Fruit fly (Drosophila melanogaster): ENCODE data around the gene Cyp6d5.

Gene Cyp6d5

DNA sequence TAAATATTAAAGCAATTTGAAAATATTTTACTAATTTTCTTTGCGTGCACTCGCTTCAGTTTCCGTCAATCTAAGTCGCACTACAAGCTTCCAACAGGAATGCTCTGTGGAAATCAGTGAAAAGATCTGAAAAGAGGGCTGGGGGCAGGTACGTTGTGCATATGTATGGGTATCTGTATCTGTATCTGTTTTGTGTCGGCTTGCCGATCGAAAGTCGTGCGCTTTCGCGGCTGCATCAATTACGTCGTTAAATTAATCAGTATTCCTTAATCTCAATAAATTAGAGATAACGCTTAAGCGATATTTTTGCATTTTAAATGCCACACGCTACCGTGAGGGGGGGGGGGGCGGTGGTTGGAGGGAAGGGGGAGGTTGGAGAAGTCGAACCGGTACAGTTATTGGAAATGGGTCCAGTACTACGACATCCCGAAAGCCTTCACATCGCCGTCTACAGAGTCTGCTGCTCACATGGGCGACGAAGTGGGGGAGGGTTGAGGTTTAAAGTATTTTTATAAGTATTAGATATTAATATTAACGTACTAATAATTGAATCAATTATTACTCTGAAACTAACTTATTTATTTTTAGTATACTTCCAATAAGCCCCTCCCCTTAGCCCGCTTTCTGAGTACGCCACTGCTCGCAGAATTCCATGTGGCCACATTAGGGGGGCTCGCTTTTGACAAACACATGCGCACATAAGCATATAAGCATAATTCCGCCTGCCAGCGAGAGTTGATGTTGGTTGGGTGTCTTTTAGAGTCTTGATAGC is 24.2 kb downstream of the Cyp6d5 start (continued):
- TF ChIP-seq Bteb2 (GFP tag; optimal IDR thresholded peaks at IDR 0.05) (peak; percentile 87), mld (GFP tag; IDR thresholded peaks at IDR 0.05; ENCODE audit: partially characterized antibody) (no peak), Awh (GFP tag; IDR thresholded peaks at IDR 0.05) (peak; percentile 97), CG31441 (GFP tag; IDR thresholded peaks at IDR 0.05) (peak; percentile 97), pum (GFP tag; optimal IDR thresholded peaks at IDR 0.05) (peak; percentile 64), grau (tag; optimal IDR thresholded peaks at IDR 0.05) (peak; percentile 97), CG6254 (GFP tag; optimal IDR thresholded peaks at IDR 0.05) (peak; percentile 90), nau (GFP tag; optimal IDR thresholded peaks at IDR 0.05) (peak; percentile 96), Spps (tag; optimal IDR thresholded peaks at IDR 0.05) (peak; percentile 55), cas (GFP tag; IDR thresholded peaks at IDR 0.05) (peak; percentile 98), CG10654 (GFP tag; optimal IDR thresholded peaks at IDR 0.05) (peak; percentile 94), Xbp1 (GFP tag; optimal IDR thresholded peaks at IDR 0.05) (peak; percentile 97), dan (GFP tag; IDR thresholded peaks at IDR 0.05) (peak; percentile 58; the same call in 1 of the 2 replicates), bcd (GFP tag; optimal IDR thresholded peaks at IDR 0.05) (peak; percentile 98), H15 (GFP tag; IDR thresholded peaks at IDR 0.05) (peak; percentile 98), shn (GFP tag; optimal IDR thresholded peaks at IDR 0.05) (peak; percentile 58), otp (GFP tag; IDR thresholded peaks at IDR 0.05) (peak; percentile 97), exex (tag; optimal IDR thresholded peaks at IDR 0.05) (peak; percentile 86), CG15514 (GFP tag; optimal IDR thresholded peaks at IDR 0.05) (peak; percentile 94), CG8765 (GFP tag; IDR thresholded peaks at IDR 0.05) (peak; percentile 84), HLH3B (GFP tag; IDR thresholded peaks at IDR 0.05) (peak; percentile 98), Pdp1 (GFP tag; optimal IDR thresholded peaks at IDR 0.05) (peak; percentile 73 to 81), CG11723 (GFP tag; optimal IDR thresholded peaks at IDR 0.05) (peak; percentile 94), rib (GFP tag; IDR thresholded peaks at IDR 0.05) (peak; percentile 99), CoRest (tag; optimal IDR thresholded peaks at IDR 0.05) (peak; percentile 97), CG42726 (GFP tag; IDR thresholded peaks at IDR 0.05; ENCODE audit: partially characterized antibody) (no peak), Kr (GFP tag; optimal IDR thresholded peaks at IDR 0.05) (no peak), CG3847 (GFP tag; IDR thresholded peaks at IDR 0.05) (peak; percentile 99), CG3995 (GFP tag; optimal IDR thresholded peaks at IDR 0.05) (peak; percentile 81), crol (GFP tag; IDR thresholded peaks at IDR 0.05) (peak; percentile 78), Poxn (GFP tag; IDR thresholded peaks at IDR 0.05) (peak; percentile 95), Fer2 (tag; optimal IDR thresholded peaks at IDR 0.05) (peak; percentile 96), sens-2 (GFP tag; IDR thresholded peaks at IDR 0.05) (peak; percentile 91), fd64A (GFP tag; optimal IDR thresholded peaks at IDR 0.05) (peak; percentile 93), dpn (GFP tag; optimal IDR thresholded peaks at IDR 0.05) (peak; percentile 86 to 97), CG12391 (tag; optimal IDR thresholded peaks at IDR 0.05) (peak; percentile 98), ERR (GFP tag; optimal IDR thresholded peaks at IDR 0.05) (peak; percentile 67), CG4282 (GFP tag; optimal IDR thresholded peaks at IDR 0.05) (peak; percentile 45), CG17385 (GFP tag; optimal IDR thresholded peaks at IDR 0.05) (peak; percentile 93), Atf6 (GFP tag; IDR thresholded peaks at IDR 0.05) (peak; percentile 99), CkIIα-i1 (GFP tag; IDR thresholded peaks at IDR 0.05) (peak; percentile 89), Ada2b (GFP tag; IDR thresholded peaks at IDR 0.05) (peak; percentile 98), CG6654 (GFP tag; optimal IDR thresholded peaks at IDR 0.05) (peak; percentile 88), CG34422 (GFP tag; IDR thresholded peaks at IDR 0.05) (peak; percentile 98), CG3726 (GFP tag; IDR thresholded peaks at IDR 0.05) (peak; percentile 93; the same call in 2 of the 3 replicates), NC2β (GFP tag; optimal IDR thresholded peaks at IDR 0.05) (peak; percentile 45), phol (tag; optimal IDR thresholded peaks at IDR 0.05) (peak; percentile 95), wor (GFP tag; IDR thresholded peaks at IDR 0.05) (peak; percentile 95), CHES-1-like (GFP tag; optimal IDR thresholded peaks at IDR 0.05) (peak; percentile 76), CG4328 (GFP tag; optimal IDR thresholded peaks at IDR 0.05) (peak; percentile 87)

Data from whole organism, embryonic.